Worm (Caenorhabditis elegans): ENCODE measurements around the gene C08B6.2.

DNA sequence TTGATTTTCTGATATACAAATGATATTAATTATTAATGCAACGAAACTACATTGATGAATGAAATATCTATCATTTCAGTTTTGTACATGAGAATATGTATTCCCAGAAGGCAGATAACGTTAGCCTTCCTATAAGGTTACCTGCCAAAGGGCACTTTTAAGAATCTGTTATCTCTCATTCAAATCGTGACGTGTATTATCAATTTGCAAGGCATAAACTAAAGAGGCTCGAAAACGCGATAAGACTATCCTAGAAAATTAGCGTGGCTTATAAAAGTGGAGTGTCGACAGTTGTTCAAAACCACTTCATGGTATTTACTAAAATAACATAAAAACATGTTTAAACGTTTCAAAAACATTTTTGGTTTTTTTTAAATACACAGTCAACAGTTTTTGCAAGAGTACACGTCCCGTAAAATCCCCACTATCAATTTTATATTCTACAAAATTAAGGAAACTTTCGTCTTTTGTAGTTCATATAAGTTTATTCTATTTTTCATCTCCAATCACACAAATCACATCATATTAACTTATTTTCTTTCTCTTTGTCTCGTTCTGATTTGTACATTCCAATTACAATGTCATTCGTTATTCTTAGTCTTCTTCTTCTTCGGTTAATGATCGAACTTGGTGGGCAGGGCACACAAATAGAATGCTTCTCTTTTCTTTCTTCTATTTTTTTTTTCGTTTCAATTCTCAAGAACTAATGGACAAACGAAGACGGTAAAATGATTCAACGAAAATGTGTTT lies 19.5 kb downstream of the C08B6.2 start, which contains the start of gene C08B6.10:
- TF ChIP-seq tbp1 (GFP tag; optimal IDR thresholded peaks at IDR 0.05) (no peak), D2030.7 (GFP tag; IDR thresholded peaks at IDR 0.05) (no peak)

Measured in whole organism, young adult.